Worm (Caenorhabditis elegans) whole organism, L2 larva: ENCODE data around the gene gst-7.

Experiments
- aly-2 ChIP-seq: fragments of 150-350 bp; optimal IDR thresholded peaks from 2 replicates; lab custom pipeline; 2014; ENCODE audit warnings: missing biosample characterization, missing genetic modification characterization
- lin-39 ChIP-seq: fragments of 150-350 bp; optimal IDR thresholded peaks from 2 replicates; lab custom pipeline; 2014; ENCODE audit warnings: missing biosample characterization, missing genetic modification reagents, missing genetic modification characterization
- mab-5 ChIP-seq: fragments of 150-350 bp; optimal IDR thresholded peaks from 2 replicates; lab custom pipeline; 2014; ENCODE audit warnings: missing biosample characterization, missing genetic modification characterization
- nhr-11 ChIP-seq: fragments of 150-350 bp; optimal IDR thresholded peaks from 2 replicates; lab custom pipeline; 2014; ENCODE audit warnings: missing biosample characterization, missing genetic modification characterization
- nhr-12 ChIP-seq: fragments of 150-350 bp; optimal IDR thresholded peaks from 2 replicates; lab custom pipeline; 2014; ENCODE audit warnings: missing biosample characterization, missing genetic modification characterization
- nhr-237 ChIP-seq: fragments of 150-350 bp; optimal IDR thresholded peaks from 2 replicates; lab custom pipeline; 2014; ENCODE audit warnings: missing biosample characterization, missing genetic modification characterization
- sma-3 ChIP-seq: sonication (generic microtip); optimal IDR thresholded peaks from 2 replicates; lab custom pipeline; 2016; ENCODE audit warnings: missing genetic modification reagents, missing genetic modification characterization, missing compliant biosample characterization
- unc-55 ChIP-seq: fragments of 150-350 bp; sonication (generic microtip); optimal IDR thresholded peaks from 3 replicates; lab custom pipeline; 2014; ENCODE audit warnings: missing biosample characterization, missing genetic modification reagents, missing genetic modification characterization
- unc-62 ChIP-seq: fragments of 150-350 bp; optimal IDR thresholded peaks from 2 replicates; lab custom pipeline; 2014; ENCODE audit warnings: missing biosample characterization, missing genetic modification reagents, missing genetic modification characterization
- zag-1 ChIP-seq: fragments of 150-350 bp; optimal IDR thresholded peaks from 2 replicates; lab custom pipeline; 2014; ENCODE audit warnings: missing biosample characterization, missing genetic modification characterization

DNA sequence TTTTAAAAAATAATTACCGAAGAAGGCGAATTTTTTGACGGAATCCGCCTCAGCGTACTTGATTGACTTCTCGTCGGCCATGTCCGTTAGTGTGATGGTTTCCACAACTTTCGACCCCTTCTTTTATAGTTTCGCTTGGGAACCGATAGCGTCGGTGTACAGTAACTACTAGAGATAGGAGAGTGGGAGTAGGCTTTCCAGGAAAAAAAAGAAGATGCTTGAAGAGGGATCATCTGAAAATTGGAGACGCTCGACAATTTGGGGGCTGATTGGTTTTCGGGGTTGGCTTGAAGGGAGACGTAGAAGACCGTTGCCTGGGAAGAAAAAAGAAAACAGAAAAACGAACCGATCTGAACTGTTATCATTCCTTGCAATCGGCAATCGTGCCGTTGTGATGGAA is 11.2 kb upstream of the gst-7 start, which contains the start of gene col-20:
- TF ChIP-seq nhr-237 (tag; lab: Kevin White, UChicago): no peak
- no peak for TF ChIP-seq nhr-11
- TF ChIP-seq lin-39 (tag; lab: Kevin White, UChicago): no peak
- no peak for TF ChIP-seq unc-55 (GFP tag; lab: Kevin White, UChicago)
- TF ChIP-seq unc-62 (GFP tag; lab: Kevin White, UChicago): no peak
- TF ChIP-seq mab-5 (tag; lab: Kevin White, UChicago): no peak
- TF ChIP-seq aly-2 (tag; lab: Kevin White, UChicago): no peak
- no peak for TF ChIP-seq nhr-12
- no peak for TF ChIP-seq zag-1 (tag; lab: Kevin White, UChicago)
- no peak for TF ChIP-seq sma-3 (GFP tag; lab: Kevin White, UChicago)
